Fruit fly (Drosophila melanogaster): Measurements from ENCODE around the gene vn.

vn gene

dm6 chr3L:5840847-5841246, 4.6 kb downstream of the vn start:
- TF ChIP-seq mirr (GFP tag; optimal IDR thresholded peaks at IDR 0.05) (no peak), Abd-B (GFP tag; optimal IDR thresholded peaks at IDR 0.05) (no peak), jigr1 (GFP tag; IDR thresholded peaks at IDR 0.05) (no peak), CG2678 (tag; optimal IDR thresholded peaks at IDR 0.05) (peak; percentile 13), Atf3 (GFP tag; optimal IDR thresholded peaks at IDR 0.05) (no peak), crc (GFP tag; optimal IDR thresholded peaks at IDR 0.05) (no peak), sens (GFP tag) (peak; percentile 38), CG1647 (GFP tag; optimal IDR thresholded peaks at IDR 0.05) (no peak), CG6254 (GFP tag; optimal IDR thresholded peaks at IDR 0.05) (no peak), zen2 (GFP tag; IDR thresholded peaks at IDR 0.05; ENCODE audit: partially characterized antibody) (no peak), CG6765 (GFP tag; optimal IDR thresholded peaks at IDR 0.05) (no peak), row (GFP tag; IDR thresholded peaks at IDR 0.05) (0 out of 3 replicates have a peak, but pooled peaks have one; percentile 30), repo (GFP tag; optimal IDR thresholded peaks at IDR 0.05) (no peak), da (GFP tag; optimal IDR thresholded peaks at IDR 0.05) (no peak), tup (GFP tag; optimal IDR thresholded peaks at IDR 0.05) (no peak), ttk (GFP tag; IDR thresholded peaks at IDR 0.05) (no peak), Xrp1 (GFP tag; IDR thresholded peaks at IDR 0.05) (peak; percentile 37; the same call in 1 of the 2 replicates), insv (GFP tag; optimal IDR thresholded peaks at IDR 0.05) (no peak), sc (optimal IDR thresholded peaks at IDR 0.05) (no peak), sc (GFP tag; optimal IDR thresholded peaks at IDR 0.05) (no peak), ham (GFP tag; IDR thresholded peaks at IDR 0.05) (no peak), Dfd (GFP tag; optimal IDR thresholded peaks at IDR 0.05) (no peak), NC2α (GFP tag; optimal IDR thresholded peaks at IDR 0.05) (no peak), Sry-δ (GFP tag; optimal IDR thresholded peaks at IDR 0.05) (no peak), gcm2 (GFP tag; optimal IDR thresholded peaks at IDR 0.05) (no peak), prd (optimal IDR thresholded peaks at IDR 0.05) (no peak), prd (GFP tag; IDR thresholded peaks at IDR 0.05) (no peak), gce (GFP tag; IDR thresholded peaks at IDR 0.05) (no peak), dysf (GFP tag; IDR thresholded peaks at IDR 0.05) (no peak), CG6654 (GFP tag; optimal IDR thresholded peaks at IDR 0.05) (no peak), CG14050 (GFP tag; IDR thresholded peaks at IDR 0.05) (no peak), exex (tag; optimal IDR thresholded peaks at IDR 0.05) (no peak), MBD-R2 (GFP tag; IDR thresholded peaks at IDR 0.05) (no peak), Dll (GFP tag; IDR thresholded peaks at IDR 0.05; ENCODE audit: partially characterized antibody) (no peak), CG2875 (GFP tag; optimal IDR thresholded peaks at IDR 0.05) (no peak), ind (GFP tag; optimal IDR thresholded peaks at IDR 0.05) (no peak), Mad (GFP tag; optimal IDR thresholded peaks at IDR 0.05) (no peak), CG13424 (tag; optimal IDR thresholded peaks at IDR 0.05) (no peak), Pdp1 (GFP tag; optimal IDR thresholded peaks at IDR 0.05) (no peak), tin (GFP tag; optimal IDR thresholded peaks at IDR 0.05) (no peak), CG2120 (GFP tag; optimal IDR thresholded peaks at IDR 0.05) (no peak), chm (GFP tag; IDR thresholded peaks at IDR 0.05) (no peak), sna (GFP tag; IDR thresholded peaks at IDR 0.05; ENCODE audit: partially characterized antibody) (no peak), nmo (GFP tag; optimal IDR thresholded peaks at IDR 0.05) (peak; percentile 22), gsb-n (tag; optimal IDR thresholded peaks at IDR 0.05) (no peak), Oli (tag; optimal IDR thresholded peaks at IDR 0.05) (no peak), Blimp-1 (GFP tag; optimal IDR thresholded peaks at IDR 0.05) (peak; percentile 20), CG7271 (tag; optimal IDR thresholded peaks at IDR 0.05) (no peak), CG11504 (tag; optimal IDR thresholded peaks at IDR 0.05) (peak; percentile 27), CG6689 (GFP tag; IDR thresholded peaks at IDR 0.05) (no peak), CG14710 (tag; optimal IDR thresholded peaks at IDR 0.05) (peak; percentile 17), CG7786 (GFP tag; optimal IDR thresholded peaks at IDR 0.05) (no peak), Med (GFP tag) (peak; percentile 38)

Measured in whole organism, embryonic.